Worm (Caenorhabditis elegans) whole organism, L4/young adult: Measurements from ENCODE around the gene nspe-5.

Experiments
- W03F9.2 ChIP-seq: fragments of 150-350 bp; optimal IDR thresholded peaks from 2 replicates; lab custom pipeline; 2014; ENCODE audit warnings: missing biosample characterization, missing genetic modification characterization
- dao-5 ChIP-seq: sonication (generic microtip); optimal IDR thresholded peaks from 2 replicates; lab custom pipeline; 2016; ENCODE audit warnings: missing genotype, missing genetic modification characterization, moderate library complexity, missing compliant biosample characterization
- him-1 ChIP-seq: sonication (generic microtip); optimal IDR thresholded peaks from 2 replicates; lab custom pipeline; 2016; ENCODE audit warnings: missing genotype, missing genetic modification reagents, missing genetic modification characterization, missing compliant biosample characterization

The nspe-5 gene

DNA sequence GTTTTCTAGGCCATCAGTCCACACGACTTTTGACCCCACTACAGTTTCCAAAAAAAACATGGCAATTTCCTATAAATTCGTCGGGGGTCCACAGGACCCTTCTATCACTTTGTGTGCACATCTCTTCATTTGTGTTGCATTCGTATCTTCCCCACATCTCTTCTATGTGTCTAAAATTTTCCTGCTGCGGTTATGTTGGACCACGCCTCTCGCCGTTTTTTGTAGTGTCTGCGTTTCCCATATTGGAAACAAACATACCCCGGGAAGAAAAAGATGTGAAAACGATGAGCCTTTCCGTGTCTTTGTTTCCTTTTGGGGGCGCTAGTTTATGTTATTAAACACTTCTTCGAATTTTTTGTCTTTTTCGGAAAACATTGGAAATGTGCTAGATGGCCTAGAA lies 33.3 kb downstream of the nspe-5 start:
- TF ChIP-seq dao-5 (tag; lab: Kevin White, UChicago) (no peak), him-1 (tag; lab: Kevin White, UChicago) (no peak), W03F9.2 (tag; lab: Kevin White, UChicago) (no peak)

DNA sequence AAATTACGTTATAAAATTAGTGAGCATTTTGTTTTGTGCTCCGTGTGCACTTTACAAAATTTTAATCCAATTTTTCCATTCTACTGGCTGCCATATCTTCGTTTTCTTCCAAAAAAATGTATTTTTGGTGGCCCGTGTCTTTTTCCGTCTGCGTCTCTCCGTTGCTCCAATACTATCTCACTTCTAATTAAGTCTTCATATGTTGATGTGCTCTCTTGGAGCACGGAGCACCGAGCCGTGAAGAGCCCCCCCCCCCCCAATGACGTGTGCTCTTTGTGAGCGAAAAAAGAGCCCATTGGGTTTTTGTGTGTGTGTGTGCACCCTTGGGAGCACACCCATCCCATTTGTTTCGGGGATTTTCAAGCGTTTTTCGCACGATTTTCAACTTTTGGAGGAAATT lies 36.4 kb downstream of the nspe-5 start:
- TF ChIP-seq him-1 (tag; lab: Kevin White, UChicago), result no peak
- no peak for TF ChIP-seq W03F9.2 (tag; lab: Kevin White, UChicago)

- no peak for TF ChIP-seq dao-5 (tag; lab: Kevin White, UChicago)
- TF ChIP-seq W03F9.2 (tag; lab: Kevin White, UChicago), result no peak
Observed at ce11 chrII:12666042-12666441, 37.4 kb downstream of the nspe-5 start.

ce11 chrII:12668148-12668547 lies 39.5 kb downstream of the nspe-5 start:
- TF ChIP-seq him-1 (tag; lab: Kevin White, UChicago) (no peak), W03F9.2 (tag; lab: Kevin White, UChicago) (no peak), dao-5 (tag; lab: Kevin White, UChicago) (no peak)

- TF ChIP-seq W03F9.2 (tag; lab: Kevin White, UChicago) (no peak), dao-5 (tag; lab: Kevin White, UChicago) (no peak)
Observed at ce11 chrII:12668874-12669273, 40.2 kb downstream of the nspe-5 start.

- no peak for TF ChIP-seq him-1 (tag; lab: Kevin White, UChicago)
- TF ChIP-seq dao-5 (tag; lab: Kevin White, UChicago), result no peak
Observed at ce11 chrII:12669342-12669741, 40.7 kb downstream of the nspe-5 start.

- TF ChIP-seq W03F9.2 (tag; lab: Kevin White, UChicago) (no peak), dao-5 (tag; lab: Kevin White, UChicago) (no peak), him-1 (tag; lab: Kevin White, UChicago) (no peak)
Observed at ce11 chrII:12669882-12670281, 41.2 kb downstream of the nspe-5 start.

- TF ChIP-seq dao-5 (tag; lab: Kevin White, UChicago), result no peak
- TF ChIP-seq W03F9.2 (tag; lab: Kevin White, UChicago), result no peak
- no peak for TF ChIP-seq him-1 (tag; lab: Kevin White, UChicago)
Observed at ce11 chrII:12670877-12671864, 42.5 kb downstream of the nspe-5 start.

DNA sequence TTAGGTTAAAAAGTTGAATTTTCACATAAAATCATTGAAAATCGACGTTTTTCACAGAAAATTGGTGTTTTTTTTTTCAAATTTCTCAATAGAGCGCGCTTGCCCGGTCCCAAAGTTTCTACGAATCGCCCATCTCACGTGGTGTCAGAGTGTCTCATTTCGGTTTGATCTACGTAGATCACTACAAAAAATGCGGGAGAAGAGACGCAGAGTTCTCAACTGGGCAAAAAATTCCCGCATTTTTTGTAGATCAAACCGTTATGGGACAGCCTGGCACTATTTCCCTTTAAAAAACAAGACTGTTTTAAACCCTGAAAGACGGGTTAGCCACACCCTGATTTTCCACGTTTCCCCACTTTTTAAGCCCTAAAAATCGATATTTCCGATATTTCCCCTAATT lies 43.2 kb downstream of the nspe-5 start:
- TF ChIP-seq him-1 (tag; lab: Kevin White, UChicago) (no peak), dao-5 (tag; lab: Kevin White, UChicago) (no peak), W03F9.2 (tag; lab: Kevin White, UChicago) (no peak)

DNA sequence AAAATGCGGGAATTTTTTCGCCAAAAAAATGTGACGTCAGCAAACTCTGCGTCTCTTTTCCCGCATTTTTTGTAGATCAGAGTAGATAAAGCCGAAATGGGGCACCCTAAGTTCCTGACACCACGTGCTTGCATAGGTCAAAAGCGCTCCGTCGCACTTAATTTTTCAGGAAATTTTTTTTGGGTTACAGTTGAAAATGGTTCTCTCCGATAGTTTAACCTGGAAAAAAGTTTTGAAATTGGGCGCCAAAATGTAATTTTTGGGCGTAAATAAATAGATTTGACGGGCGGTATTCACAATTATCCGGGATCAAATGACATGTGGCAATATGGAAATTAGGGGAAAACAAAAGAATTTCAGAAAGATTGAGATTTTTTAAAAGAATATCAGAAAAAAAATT lies 43.8 kb downstream of the nspe-5 start:
- TF ChIP-seq him-1 (tag; lab: Kevin White, UChicago) (no peak), W03F9.2 (tag; lab: Kevin White, UChicago) (no peak), dao-5 (tag; lab: Kevin White, UChicago) (no peak)

- TF ChIP-seq W03F9.2 (tag; lab: Kevin White, UChicago), result no peak
- no peak for TF ChIP-seq dao-5 (tag; lab: Kevin White, UChicago)
- TF ChIP-seq him-1 (tag; lab: Kevin White, UChicago), result no peak
Observed at ce11 chrII:12673311-12673710, 44.6 kb downstream of the nspe-5 start.

- TF ChIP-seq dao-5 (tag; lab: Kevin White, UChicago) (no peak), W03F9.2 (tag; lab: Kevin White, UChicago) (no peak), him-1 (tag; lab: Kevin White, UChicago) (no peak)
Observed at ce11 chrII:12677710-12677974, 49.0 kb downstream of the nspe-5 start, which contains the start of gene Y38E10A.22. Gene Y38E10A.22 (minus strand): TSS chrII:12677810.

ce11 chrII:12677975-12678866 lies 49.6 kb downstream of the nspe-5 start:
- peak; percentile 84 for TF ChIP-seq W03F9.2 (tag; lab: Kevin White, UChicago)
- no peak for TF ChIP-seq him-1 (tag; lab: Kevin White, UChicago)
- TF ChIP-seq dao-5 (tag; lab: Kevin White, UChicago), result no peak
